Worm (Caenorhabditis elegans) whole organism, L2 larva: ENCODE data around the gene C24H10.3.

ENCODE experiments used
- C34F6.9 ChIP-seq: fragments of 150-350 bp; optimal IDR thresholded peaks from 2 replicates; lab custom pipeline; 2014; ENCODE audit warnings: missing biosample characterization, missing genetic modification characterization
- F13H6.1 ChIP-seq: sonication (generic microtip); optimal IDR thresholded peaks from 2 replicates; lab custom pipeline; 2016; ENCODE audit warnings: missing genetic modification characterization, missing compliant biosample characterization
- R02D3.7 ChIP-seq: fragments of 150-350 bp; optimal IDR thresholded peaks from 2 replicates; lab custom pipeline; 2014; ENCODE audit warnings: missing biosample characterization, missing genetic modification characterization
- ZK546.5 ChIP-seq: sonication (generic microtip); optimal IDR thresholded peaks from 2 replicates; lab custom pipeline; 2017; ENCODE audit warnings: missing biosample characterization, missing genetic modification characterization
- alr-1 ChIP-seq: fragments of 150-350 bp; optimal IDR thresholded peaks from 2 replicates; lab custom pipeline; 2014; ENCODE audit warnings: missing biosample characterization, missing genetic modification characterization
- aly-2 ChIP-seq: fragments of 150-350 bp; optimal IDR thresholded peaks from 2 replicates; lab custom pipeline; 2014; ENCODE audit warnings: missing biosample characterization, missing genetic modification characterization
- blmp-1 ChIP-seq: sonication (generic microtip); optimal IDR thresholded peaks from 2 replicates; lab custom pipeline; 2017; ENCODE audit warnings: missing genetic modification characterization, mild to moderate bottlenecking, missing compliant biosample characterization, antibody characterized with exemption, moderate library complexity; ENCODE audit not compliant: insufficient read depth
- ceh-16 ChIP-seq: fragments of 150-350 bp; optimal IDR thresholded peaks from 2 replicates; lab custom pipeline; 2014; ENCODE audit warnings: missing biosample characterization, missing genetic modification characterization
- ceh-82 ChIP-seq: fragments of 150-350 bp; optimal IDR thresholded peaks from 2 replicates; lab custom pipeline; 2014; ENCODE audit warnings: missing biosample characterization, missing genetic modification characterization
- crh-2 ChIP-seq: sonication (generic microtip); optimal IDR thresholded peaks from 2 replicates; lab custom pipeline; 2017; ENCODE audit warnings: missing biosample characterization, missing genetic modification characterization
- dmd-4 ChIP-seq: sonication (generic microtip); optimal IDR thresholded peaks from 2 replicates; lab custom pipeline; 2017; ENCODE audit warnings: missing biosample characterization, missing genetic modification characterization
- egl-27 ChIP-seq: sonication (generic microtip); optimal IDR thresholded peaks from 3 replicates; lab custom pipeline; 2017; ENCODE audit warnings: missing biosample characterization, missing genetic modification reagents, missing genetic modification characterization
- elt-1 ChIP-seq: fragments of 150-350 bp; optimal IDR thresholded peaks from 2 replicates; lab custom pipeline; 2014; ENCODE audit warnings: missing biosample characterization, missing genetic modification characterization
- elt-3 ChIP-seq: sonication (generic microtip); optimal IDR thresholded peaks from 2 replicates; lab custom pipeline; 2017; ENCODE audit warnings: missing biosample characterization, missing genetic modification characterization
- fos-1 ChIP-seq: fragments of 150-350 bp; optimal IDR thresholded peaks from 2 replicates; lab custom pipeline; 2014; ENCODE audit warnings: missing biosample characterization, missing genetic modification characterization
- lin-11 ChIP-seq: fragments of 150-350 bp; sonication (generic microtip); optimal IDR thresholded peaks from 2 replicates; lab custom pipeline; 2014; ENCODE audit warnings: missing biosample characterization, missing genetic modification characterization, inconsistent platforms, mixed read lengths
- lin-13 ChIP-seq: fragments of 150-350 bp; optimal IDR thresholded peaks from 2 replicates; lab custom pipeline; 2014; ENCODE audit warnings: missing biosample characterization, missing genetic modification reagents, missing genetic modification characterization
- lin-39 ChIP-seq: fragments of 150-350 bp; optimal IDR thresholded peaks from 2 replicates; lab custom pipeline; 2014; ENCODE audit warnings: missing biosample characterization, missing genetic modification reagents, missing genetic modification characterization
- lsy-2 ChIP-seq, 2 experiments: fragments of 150-350 bp in 1 of 2; sonication (generic microtip) in 1 of 2; optimal IDR thresholded peaks; 2 replicates each; lab custom pipeline; 2014 to 2017; ENCODE audit warnings: missing biosample characterization in 2 of 2, missing genetic modification characterization in 2 of 2
- mab-5 ChIP-seq: fragments of 150-350 bp; optimal IDR thresholded peaks from 2 replicates; lab custom pipeline; 2014; ENCODE audit warnings: missing biosample characterization, missing genetic modification characterization
- mbf-1 ChIP-seq: sonication (generic microtip); optimal IDR thresholded peaks from 2 replicates; lab custom pipeline; 2017; ENCODE audit warnings: missing biosample characterization, missing genetic modification characterization
- mdl-1 ChIP-seq, 2 experiments: fragments of 150-350 bp in 1 of 2; sonication (generic microtip) in 1 of 2; optimal IDR thresholded peaks; 2 replicates each; lab custom pipeline; 2017; ENCODE audit warnings: missing biosample characterization in 2 of 2, missing genetic modification characterization in 2 of 2
- nhr-10 ChIP-seq: sonication (generic microtip); optimal IDR thresholded peaks from 2 replicates; lab custom pipeline; 2017; ENCODE audit warnings: missing biosample characterization, missing genetic modification characterization
- nhr-11 ChIP-seq: fragments of 150-350 bp; optimal IDR thresholded peaks from 2 replicates; lab custom pipeline; 2014; ENCODE audit warnings: missing biosample characterization, missing genetic modification characterization
- nhr-12 ChIP-seq: fragments of 150-350 bp; optimal IDR thresholded peaks from 2 replicates; lab custom pipeline; 2014; ENCODE audit warnings: missing biosample characterization, missing genetic modification characterization
- nhr-21 ChIP-seq: fragments of 150-350 bp; optimal IDR thresholded peaks from 2 replicates; lab custom pipeline; 2014; ENCODE audit warnings: missing biosample characterization, missing genetic modification characterization
- nhr-23 ChIP-seq: fragments of 150-350 bp; optimal IDR thresholded peaks from 2 replicates; lab custom pipeline; 2014; ENCODE audit warnings: missing biosample characterization, missing genetic modification reagents, missing genetic modification characterization
- nhr-237 ChIP-seq: fragments of 150-350 bp; optimal IDR thresholded peaks from 2 replicates; lab custom pipeline; 2014; ENCODE audit warnings: missing biosample characterization, missing genetic modification characterization
- nhr-25 ChIP-seq: fragments of 150-350 bp; sonication (generic microtip); optimal IDR thresholded peaks from 3 replicates; lab custom pipeline; 2014; ENCODE audit warnings: missing biosample characterization, missing genetic modification characterization
- nhr-6 ChIP-seq: fragments of 150-350 bp; optimal IDR thresholded peaks from 2 replicates; lab custom pipeline; 2014; ENCODE audit warnings: missing biosample characterization, missing genetic modification characterization
- nhr-77 ChIP-seq: fragments of 150-350 bp; optimal IDR thresholded peaks from 2 replicates; lab custom pipeline; 2014; ENCODE audit warnings: missing biosample characterization, missing genetic modification characterization
- peb-1 ChIP-seq: fragments of 150-350 bp; optimal IDR thresholded peaks from 2 replicates; lab custom pipeline; 2014; ENCODE audit warnings: missing biosample characterization, missing genetic modification characterization
- sem-4 ChIP-seq: fragments of 150-350 bp; optimal IDR thresholded peaks from 2 replicates; lab custom pipeline; 2014; ENCODE audit warnings: missing biosample characterization, missing genetic modification reagents, missing genetic modification characterization
- skn-1 ChIP-seq: sonication (generic microtip); optimal IDR thresholded peaks from 2 replicates; lab custom pipeline; 2017; ENCODE audit warnings: missing biosample characterization, missing genetic modification characterization
- sma-3 ChIP-seq: sonication (generic microtip); optimal IDR thresholded peaks from 2 replicates; lab custom pipeline; 2016; ENCODE audit warnings: missing genetic modification reagents, missing genetic modification characterization, missing compliant biosample characterization
- sma-9 ChIP-seq, 2 experiments: fragments of 150-350 bp in 1 of 2; sonication (generic microtip) in 1 of 2; optimal IDR thresholded peaks; 2 replicates each; lab custom pipeline; 2014 to 2016; ENCODE audit warnings: missing genetic modification characterization in 2 of 2, mild to moderate bottlenecking in 1 of 2, missing biosample characterization in 1 of 2, missing compliant biosample characterization in 1 of 2, missing genetic modification reagents in 1 of 2, moderate library complexity in 1 of 2
- snpc-4 ChIP-seq: fragments of 150-350 bp; optimal IDR thresholded peaks from 2 replicates; lab custom pipeline; 2014; ENCODE audit warnings: missing biosample characterization, missing genetic modification characterization
- unc-39 ChIP-seq: fragments of 150-350 bp; optimal IDR thresholded peaks from 2 replicates; lab custom pipeline; 2014; ENCODE audit warnings: missing biosample characterization, missing genetic modification characterization
- unc-55 ChIP-seq: fragments of 150-350 bp; sonication (generic microtip); optimal IDR thresholded peaks from 3 replicates; lab custom pipeline; 2014; ENCODE audit warnings: missing biosample characterization, missing genetic modification reagents, missing genetic modification characterization
- unc-62 ChIP-seq: fragments of 150-350 bp; optimal IDR thresholded peaks from 2 replicates; lab custom pipeline; 2014; ENCODE audit warnings: missing biosample characterization, missing genetic modification reagents, missing genetic modification characterization
- zag-1 ChIP-seq: fragments of 150-350 bp; optimal IDR thresholded peaks from 2 replicates; lab custom pipeline; 2014; ENCODE audit warnings: missing biosample characterization, missing genetic modification characterization
- ztf-1 ChIP-seq: fragments of 200-800 bp; sonication (Bioruptor generic); conservative IDR thresholded peaks from 2 replicates; pipeline ENCODE4 v1.3.6; 2022; ENCODE audit warnings: missing genetic modification characterization, missing compliant biosample characterization
- ztf-11 ChIP-seq: sonication (generic microtip); optimal IDR thresholded peaks from 2 replicates; lab custom pipeline; 2017; ENCODE audit warnings: missing biosample characterization, missing genetic modification characterization

C24H10.3 gene

ce11 chrX:5079297-5079696, 18.4 kb downstream of the C24H10.3 start:
- TF ChIP-seq sma-9 (GFP tag; optimal IDR thresholded peaks at IDR 0.05; lab: Kevin White, UChicago) (peak; percentile 46), sma-9 (tag; optimal IDR thresholded peaks at IDR 0.05; lab: Kevin White, UChicago) (no peak), sma-3 (GFP tag; lab: Kevin White, UChicago) (peak; percentile 40), nhr-23 (tag; lab: Kevin White, UChicago) (no peak), crh-2 (tag; lab: Kevin White, UChicago) (peak; percentile 1), sem-4 (no peak), nhr-25 (tag; lab: Kevin White, UChicago) (peak; percentile 63)

ce11 chrX:5084080-5084479, 23.2 kb downstream of the C24H10.3 start:
- TF ChIP-seq R02D3.7 (tag; lab: Kevin White, UChicago): no peak
- TF ChIP-seq dmd-4 (tag; lab: Kevin White, UChicago): no peak
- TF ChIP-seq nhr-10 (tag; lab: Kevin White, UChicago): no peak
- no peak for TF ChIP-seq nhr-25 (tag; lab: Kevin White, UChicago)
- no peak for TF ChIP-seq mab-5 (tag; lab: Kevin White, UChicago)
- no peak for TF ChIP-seq nhr-11
- TF ChIP-seq sma-9 (GFP tag; optimal IDR thresholded peaks at IDR 0.05; lab: Kevin White, UChicago): no peak
- no peak for TF ChIP-seq sma-9 (tag; optimal IDR thresholded peaks at IDR 0.05; lab: Kevin White, UChicago)
- TF ChIP-seq nhr-12 (tag; lab: Kevin White, UChicago): no peak
- TF ChIP-seq, all 48 proteins: peak for 0

ce11 chrX:5084495-5084894, 23.6 kb downstream of the C24H10.3 start, which contains the start of gene ets-5:
Gene ets-5 (minus strand): TSS chrX:5084526.
- TF ChIP-seq R02D3.7 (tag; lab: Kevin White, UChicago): no peak
- TF ChIP-seq aly-2 (tag; lab: Kevin White, UChicago): no peak
- TF ChIP-seq fos-1 (tag; lab: Kevin White, UChicago): no peak
- TF ChIP-seq dmd-4 (tag; lab: Kevin White, UChicago): no peak
- TF ChIP-seq elt-3 (tag; lab: Kevin White, UChicago): no peak
- TF ChIP-seq egl-27 (tag; lab: Kevin White, UChicago): no peak
- TF ChIP-seq sem-4: no peak
- no peak for TF ChIP-seq nhr-77 (tag; lab: Kevin White, UChicago)
- TF ChIP-seq nhr-25 (tag; lab: Kevin White, UChicago): no peak
- TF ChIP-seq nhr-6 (tag; lab: Kevin White, UChicago): no peak
- TF ChIP-seq lin-39 (tag; lab: Kevin White, UChicago): no peak
- no peak for TF ChIP-seq blmp-1 (tag; lab: Kevin White, UChicago)
- TF ChIP-seq zag-1: no peak
- no peak for TF ChIP-seq ceh-16
- TF ChIP-seq lsy-2 (tag; optimal IDR thresholded peaks at IDR 0.05; lab: Kevin White, UChicago): no peak
- no peak for TF ChIP-seq mdl-1 (tag; optimal IDR thresholded peaks at IDR 0.05; lab: Kevin White, UChicago)

ce11 chrX:5085465-5085864, 24.6 kb downstream of the C24H10.3 start:
- TF ChIP-seq skn-1 (tag; lab: Kevin White, UChicago): no peak
- TF ChIP-seq lin-11 (tag; lab: Kevin White, UChicago): peak; percentile 69
- no peak for TF ChIP-seq ceh-82 (tag; lab: Kevin White, UChicago)
- TF ChIP-seq C34F6.9 (tag; lab: Kevin White, UChicago): peak; percentile 74
- no peak for TF ChIP-seq alr-1 (tag; lab: Kevin White, UChicago)
- TF ChIP-seq mab-5 (tag; lab: Kevin White, UChicago): peak; percentile 45
- peak; percentile 80 for TF ChIP-seq sma-9 (GFP tag; optimal IDR thresholded peaks at IDR 0.05; lab: Kevin White, UChicago)
- TF ChIP-seq sma-9 (tag; optimal IDR thresholded peaks at IDR 0.05; lab: Kevin White, UChicago): no peak
- TF ChIP-seq peb-1 (tag; lab: Kevin White, UChicago): no peak
- no peak for TF ChIP-seq nhr-237 (tag; lab: Kevin White, UChicago)
- peak; percentile 67 for TF ChIP-seq unc-55 (GFP tag; lab: Kevin White, UChicago)
- TF ChIP-seq dmd-4 (tag; lab: Kevin White, UChicago): no peak
- no peak for TF ChIP-seq mbf-1 (tag; lab: Kevin White, UChicago)
- no peak for TF ChIP-seq nhr-77 (tag; lab: Kevin White, UChicago)
- TF ChIP-seq unc-62 (GFP tag; lab: Kevin White, UChicago): peak; percentile 26
- peak; percentile 8 for TF ChIP-seq nhr-11
- peak; percentile 72 for TF ChIP-seq sma-3 (GFP tag; lab: Kevin White, UChicago)
- TF ChIP-seq blmp-1 (tag; lab: Kevin White, UChicago): peak; percentile 22
- TF ChIP-seq crh-2 (tag; lab: Kevin White, UChicago): peak; percentile 84
- TF ChIP-seq lsy-2 (tag; optimal IDR thresholded peaks at IDR 0.05; lab: Kevin White, UChicago): peak; percentile 67 to 70
- peak; percentile 83 for TF ChIP-seq lin-13 (GFP tag; lab: Kevin White, UChicago)
- TF ChIP-seq ztf-11 (tag; lab: Kevin White, UChicago): no peak
- no peak for TF ChIP-seq ceh-16
- TF ChIP-seq elt-1 (tag; lab: Kevin White, UChicago): no peak
- TF ChIP-seq F13H6.1 (tag; lab: Kevin White, UChicago): peak; percentile 87
- TF ChIP-seq fos-1 (tag; lab: Kevin White, UChicago): peak; percentile 91
- TF ChIP-seq snpc-4: peak; percentile 23
- no peak for TF ChIP-seq unc-39 (tag; lab: Kevin White, UChicago)
- TF ChIP-seq nhr-10 (tag; lab: Kevin White, UChicago): no peak
- no peak for TF ChIP-seq ztf-1 (GFP tag; lab: Robert Waterston, UW)
- TF ChIP-seq nhr-25 (tag; lab: Kevin White, UChicago): peak; percentile 77
- no peak for TF ChIP-seq lin-39 (tag; lab: Kevin White, UChicago)
- TF ChIP-seq nhr-12 (tag; lab: Kevin White, UChicago): no peak
- no peak for TF ChIP-seq ZK546.5
- peak in 1 of 2 experiments; percentile 49 for TF ChIP-seq mdl-1 (tag; optimal IDR thresholded peaks at IDR 0.05; lab: Kevin White, UChicago)
- TF ChIP-seq nhr-21 (tag; lab: Kevin White, UChicago): peak; percentile 79
- peak; percentile 64 for TF ChIP-seq sem-4
- TF ChIP-seq nhr-23 (tag; lab: Kevin White, UChicago): no peak
- TF ChIP-seq R02D3.7 (tag; lab: Kevin White, UChicago): no peak
